Worm (Caenorhabditis elegans): ENCODE data around the gene pqn-41.

The pqn-41 gene

ce11 chrIII:1878065-1878464 lies 27.7 kb upstream of the pqn-41 start, which contains the start of gene smi-1:
Gene smi-1 (plus strand): TSS chrIII:1878365.
- TF ChIP-seq tbx-11 (GFP tag; IDR thresholded peaks at IDR 0.05), result no peak
- no peak for TF ChIP-seq scrt-1 (GFP tag; IDR thresholded peaks at IDR 0.05)
- no peak for TF ChIP-seq tbx-37 (GFP tag; conservative IDR thresholded peaks at IDR 0.05)
- no peak for TF ChIP-seq ama-1 (optimal IDR thresholded peaks at IDR 0.05)
- TF ChIP-seq ceh-13 (GFP tag; optimal IDR thresholded peaks at IDR 0.05), result no peak
- no peak for TF ChIP-seq hnd-1 (tag; optimal IDR thresholded peaks at IDR 0.05)
- TF ChIP-seq ceh-36 (tag; optimal IDR thresholded peaks at IDR 0.05), result no peak
- TF ChIP-seq hmg-4 (GFP tag; optimal IDR thresholded peaks at IDR 0.05), result no peak
- no peak for TF ChIP-seq flt-1 (GFP tag; IDR thresholded peaks at IDR 0.05)
- no peak for TF ChIP-seq hmbx-1 (tag; optimal IDR thresholded peaks at IDR 0.05)
- TF ChIP-seq B0310.2 (tag; optimal IDR thresholded peaks at IDR 0.05), result no peak
- no peak for TF ChIP-seq ets-7 (tag; optimal IDR thresholded peaks at IDR 0.05)

- TF ChIP-seq pes-1 (GFP tag; IDR thresholded peaks at IDR 0.05), result no peak
- TF ChIP-seq F13C5.2 (tag; optimal IDR thresholded peaks at IDR 0.05), result no peak
- no peak for TF ChIP-seq ceh-13 (GFP tag; optimal IDR thresholded peaks at IDR 0.05)
- TF ChIP-seq sea-1 (GFP tag; conservative IDR thresholded peaks at IDR 0.05), result no peak
- TF ChIP-seq ceh-36 (tag; optimal IDR thresholded peaks at IDR 0.05), result no peak
- no peak for TF ChIP-seq hmg-4 (GFP tag; optimal IDR thresholded peaks at IDR 0.05)
- TF ChIP-seq ets-7 (tag; optimal IDR thresholded peaks at IDR 0.05), result no peak
- no peak for TF ChIP-seq flt-1 (GFP tag; IDR thresholded peaks at IDR 0.05)
- no peak for TF ChIP-seq hnd-1 (tag; optimal IDR thresholded peaks at IDR 0.05)
- TF ChIP-seq tbx-37 (GFP tag; conservative IDR thresholded peaks at IDR 0.05), result no peak
- no peak for TF ChIP-seq hmbx-1 (tag; optimal IDR thresholded peaks at IDR 0.05)
- TF ChIP-seq tbx-11 (GFP tag; IDR thresholded peaks at IDR 0.05), result no peak
- TF ChIP-seq tra-4 (tag; optimal IDR thresholded peaks at IDR 0.05), result no peak
- TF ChIP-seq aly-1 (tag; optimal IDR thresholded peaks at IDR 0.05), result no peak
- TF ChIP-seq scrt-1 (GFP tag; IDR thresholded peaks at IDR 0.05), result no peak
- TF ChIP-seq B0310.2 (tag; optimal IDR thresholded peaks at IDR 0.05), result no peak
- TF ChIP-seq ama-1 (optimal IDR thresholded peaks at IDR 0.05), result no peak
Measured at ce11 chrIII:1878918-1879317, 26.8 kb upstream of the pqn-41 start.

- no peak for TF ChIP-seq B0310.2 (tag; optimal IDR thresholded peaks at IDR 0.05)
- no peak for TF ChIP-seq flt-1 (GFP tag; IDR thresholded peaks at IDR 0.05)
- TF ChIP-seq ceh-36 (tag; optimal IDR thresholded peaks at IDR 0.05), result no peak
- TF ChIP-seq ets-7 (tag; optimal IDR thresholded peaks at IDR 0.05), result no peak
- TF ChIP-seq hmbx-1 (tag; optimal IDR thresholded peaks at IDR 0.05), result no peak
- TF ChIP-seq scrt-1 (GFP tag; IDR thresholded peaks at IDR 0.05), result no peak
Measured at ce11 chrIII:1880221-1880620, 25.5 kb upstream of the pqn-41 start.

- TF ChIP-seq pes-1 (GFP tag; IDR thresholded peaks at IDR 0.05), result no peak
- no peak for TF ChIP-seq aly-1 (tag; optimal IDR thresholded peaks at IDR 0.05)
- TF ChIP-seq hmbx-1 (tag; optimal IDR thresholded peaks at IDR 0.05), result no peak
- no peak for TF ChIP-seq B0310.2 (tag; optimal IDR thresholded peaks at IDR 0.05)
- no peak for TF ChIP-seq tbx-11 (GFP tag; IDR thresholded peaks at IDR 0.05)
- TF ChIP-seq tbx-37 (GFP tag; conservative IDR thresholded peaks at IDR 0.05), result no peak
- TF ChIP-seq ama-1 (optimal IDR thresholded peaks at IDR 0.05), result no peak
- no peak for TF ChIP-seq ceh-36 (tag; optimal IDR thresholded peaks at IDR 0.05)
- no peak for TF ChIP-seq flt-1 (GFP tag; IDR thresholded peaks at IDR 0.05)
- TF ChIP-seq hnd-1 (tag; optimal IDR thresholded peaks at IDR 0.05), result no peak
- no peak for TF ChIP-seq hmg-4 (GFP tag; optimal IDR thresholded peaks at IDR 0.05)
- no peak for TF ChIP-seq tra-4 (tag; optimal IDR thresholded peaks at IDR 0.05)
Measured at ce11 chrIII:1882678-1883077, 23.1 kb upstream of the pqn-41 start.

- TF ChIP-seq hnd-1 (tag; optimal IDR thresholded peaks at IDR 0.05), result no peak
- TF ChIP-seq hmbx-1 (tag; optimal IDR thresholded peaks at IDR 0.05), result no peak
- TF ChIP-seq flt-1 (GFP tag; IDR thresholded peaks at IDR 0.05), result no peak
- TF ChIP-seq tbx-11 (GFP tag; IDR thresholded peaks at IDR 0.05), result no peak
- TF ChIP-seq ets-7 (tag; optimal IDR thresholded peaks at IDR 0.05), result no peak
- TF ChIP-seq ceh-36 (tag; optimal IDR thresholded peaks at IDR 0.05), result no peak
- no peak for TF ChIP-seq hmg-4 (GFP tag; optimal IDR thresholded peaks at IDR 0.05)
- TF ChIP-seq aly-1 (tag; optimal IDR thresholded peaks at IDR 0.05), result no peak
- TF ChIP-seq tbx-37 (GFP tag; conservative IDR thresholded peaks at IDR 0.05), result no peak
- TF ChIP-seq ceh-13 (GFP tag; optimal IDR thresholded peaks at IDR 0.05), result no peak
- TF ChIP-seq scrt-1 (GFP tag; IDR thresholded peaks at IDR 0.05), result no peak
- no peak for TF ChIP-seq ama-1 (optimal IDR thresholded peaks at IDR 0.05)
- TF ChIP-seq B0310.2 (tag; optimal IDR thresholded peaks at IDR 0.05), result no peak
- no peak for TF ChIP-seq pes-1 (GFP tag; IDR thresholded peaks at IDR 0.05)
- TF ChIP-seq sea-1 (GFP tag; conservative IDR thresholded peaks at IDR 0.05), result no peak
- no peak for TF ChIP-seq tra-4 (tag; optimal IDR thresholded peaks at IDR 0.05)
- no peak for TF ChIP-seq F13C5.2 (tag; optimal IDR thresholded peaks at IDR 0.05)
Measured at ce11 chrIII:1886914-1887313, 18.8 kb upstream of the pqn-41 start.

ce11 chrIII:1887354-1887753 lies 18.4 kb upstream of the pqn-41 start, which contains the start of gene B0524.3:
Gene B0524.3 (plus strand): TSS chrIII:1887654.
- TF ChIP-seq ceh-36 (tag; optimal IDR thresholded peaks at IDR 0.05) (no peak), F13C5.2 (tag; optimal IDR thresholded peaks at IDR 0.05) (no peak), flt-1 (GFP tag; IDR thresholded peaks at IDR 0.05) (no peak), hnd-1 (tag; optimal IDR thresholded peaks at IDR 0.05) (no peak), hmg-4 (GFP tag; optimal IDR thresholded peaks at IDR 0.05) (no peak), B0310.2 (tag; optimal IDR thresholded peaks at IDR 0.05) (no peak), tra-4 (tag; optimal IDR thresholded peaks at IDR 0.05) (no peak), aly-1 (tag; optimal IDR thresholded peaks at IDR 0.05) (no peak), scrt-1 (GFP tag; IDR thresholded peaks at IDR 0.05) (no peak), tbx-11 (GFP tag; IDR thresholded peaks at IDR 0.05) (no peak)

- TF ChIP-seq scrt-1 (GFP tag; IDR thresholded peaks at IDR 0.05) (no peak), F13C5.2 (tag; optimal IDR thresholded peaks at IDR 0.05) (no peak)
Measured at ce11 chrIII:1893405-1893804, 12.4 kb upstream of the pqn-41 start.

ce11 chrIII:1893851-1894250 lies 11.9 kb upstream of the pqn-41 start, which contains the start of the genes B0524.5 and B0524.2:
Gene B0524.5 (minus strand): TSS chrIII:1893890.
Gene B0524.2 (plus strand): TSS chrIII:1894057.
- no peak for TF ChIP-seq hnd-1 (tag; optimal IDR thresholded peaks at IDR 0.05)
- no peak for TF ChIP-seq hmbx-1 (tag; optimal IDR thresholded peaks at IDR 0.05)
- no peak for TF ChIP-seq flt-1 (GFP tag; IDR thresholded peaks at IDR 0.05)
- TF ChIP-seq ama-1 (optimal IDR thresholded peaks at IDR 0.05), result no peak
- TF ChIP-seq hmg-4 (GFP tag; optimal IDR thresholded peaks at IDR 0.05), result no peak
- no peak for TF ChIP-seq pes-1 (GFP tag; IDR thresholded peaks at IDR 0.05)
